Fruit fly (Drosophila melanogaster): ENCODE measurements around the gene Mesh1.

DNA sequence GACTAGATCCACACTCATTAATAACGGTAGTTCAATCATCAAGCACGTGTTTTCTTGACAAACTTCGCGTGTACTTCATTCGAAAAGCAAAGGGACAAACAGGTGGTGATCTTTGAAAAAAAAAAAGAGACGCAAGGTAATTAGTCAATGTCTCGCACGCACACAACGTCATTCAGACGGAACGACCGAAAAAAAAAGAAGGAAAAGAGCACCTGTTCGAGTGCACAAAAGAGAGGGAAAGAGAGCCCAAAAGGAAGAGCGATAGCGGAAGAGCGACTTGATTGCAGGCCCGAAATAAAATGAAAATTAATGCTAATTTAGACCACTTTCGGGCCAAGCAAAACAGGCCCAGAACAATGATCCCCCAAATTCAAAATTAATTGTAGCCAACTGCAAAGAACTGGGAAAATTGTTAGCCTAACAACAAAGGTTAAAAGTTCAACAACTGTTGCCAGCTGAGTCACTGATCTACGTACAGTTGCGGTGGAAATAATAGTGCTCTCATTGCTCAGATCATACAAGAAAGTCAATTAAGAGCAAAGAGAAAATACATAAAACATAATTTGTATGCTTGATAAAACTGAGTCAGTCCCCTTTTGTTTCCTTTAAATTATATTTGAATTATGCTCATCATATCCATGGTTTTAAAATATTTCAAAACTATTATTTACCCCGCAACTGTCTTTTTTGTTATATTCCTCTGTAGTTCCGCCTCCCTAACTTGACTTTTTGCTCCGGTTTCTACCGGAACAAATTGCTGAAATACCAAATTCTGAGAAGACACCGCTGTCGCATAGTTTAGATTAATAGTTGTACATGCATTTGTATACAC, 13.5 kb upstream of the Mesh1 start:
- TF ChIP-seq tj (GFP tag; optimal IDR thresholded peaks at IDR 0.05) (no peak), CG1620 (GFP tag; optimal IDR thresholded peaks at IDR 0.05) (no peak), Hr96 (GFP tag; optimal IDR thresholded peaks at IDR 0.05) (no peak), CG5204 (GFP tag; optimal IDR thresholded peaks at IDR 0.05) (no peak)
